Fruit fly (Drosophila melanogaster) whole organism, embryonic: ENCODE data around the gene CG15553.

Experiments used
- CG12155 ChIP-seq: fragments of 200-800 bp; sonication (Bioruptor generic); optimal IDR thresholded peaks from 3 replicates; lab custom pipeline; 2016; ENCODE audit warnings: missing biosample characterization, missing genetic modification characterization
- CG12391 ChIP-seq: fragments of 200-800 bp; sonication (Bioruptor generic); optimal IDR thresholded peaks from 3 replicates; lab custom pipeline; 2018; ENCODE audit warnings: missing biosample characterization, mild to moderate bottlenecking, missing genetic modification characterization, moderate library complexity
- CG17829 ChIP-seq: fragments of 200-800 bp; optimal IDR thresholded peaks from 2 replicates; lab custom pipeline; 2019; ENCODE audit warnings: missing biosample characterization, mild to moderate bottlenecking, missing genetic modification characterization, moderate library complexity
- CG2202 ChIP-seq: fragments of 200-800 bp; sonication (Bioruptor generic); optimal IDR thresholded peaks from 2 replicates; lab custom pipeline; 2018; ENCODE audit warnings: missing biosample characterization, mild to moderate bottlenecking, missing genetic modification characterization
- CG30403 ChIP-seq: fragments of 200-800 bp; sonication (Bioruptor generic); optimal IDR thresholded peaks from 3 replicates; lab custom pipeline; 2016; ENCODE audit warnings: missing biosample characterization, missing genetic modification characterization
- Hr3 ChIP-seq: fragments of 200-800 bp; sonication (Bioruptor generic); optimal IDR thresholded peaks from 3 replicates; lab custom pipeline; 2016; ENCODE audit warnings: missing biosample characterization, missing genetic modification characterization
- MESR4 ChIP-seq: fragments of 200-800 bp; sonication (Bioruptor generic); optimal IDR thresholded peaks from 2 replicates; lab custom pipeline; 2018; ENCODE audit warnings: missing biosample characterization, mild to moderate bottlenecking, missing genetic modification characterization, moderate library complexity
- Med ChIP-seq: fragments of 200-800 bp; sonication (Bioruptor generic); peaks from one replicate; lab custom pipeline; 2016; ENCODE audit warnings: missing biosample characterization, missing genetic modification characterization, mild to moderate bottlenecking, inconsistent platforms, moderate library complexity
- Myb ChIP-seq: fragments of 200-800 bp; sonication (Bioruptor generic); optimal IDR thresholded peaks from 2 replicates; lab custom pipeline; 2016; ENCODE audit warnings: missing biosample characterization, missing genetic modification characterization
- Optix ChIP-seq: fragments of 200-800 bp; sonication (Bioruptor generic); IDR thresholded peaks from 3 replicates; pipeline ENCODE4 v1.3.6; 2022; ENCODE audit warnings: missing biosample characterization, missing genetic modification characterization
- ci ChIP-seq: fragments of 200-800 bp; sonication (Bioruptor generic); IDR thresholded peaks from 3 replicates; pipeline ENCODE4 v1.3.6; 2022; ENCODE audit warnings: missing biosample characterization, missing genetic modification characterization
- crp ChIP-seq, 2 experiments: fragments of 200-800 bp; sonication (Bioruptor generic); optimal IDR thresholded peaks; 2 replicates in 1 of 2; 3 replicates in 1 of 2; lab custom pipeline; 2017; ENCODE audit warnings: missing biosample characterization in 2 of 2, missing genetic modification characterization in 2 of 2, mild to moderate bottlenecking in 1 of 2, moderate library complexity in 1 of 2
- inv ChIP-seq: fragments of 200-800 bp; sonication (Bioruptor generic); IDR thresholded peaks from 2 replicates; pipeline ENCODE4 v1.3.6; 2022; ENCODE audit warnings: missing biosample characterization, missing genetic modification characterization; ENCODE audit not compliant: partially characterized antibody
- otp ChIP-seq: fragments of 200-800 bp; sonication (Bioruptor generic); IDR thresholded peaks from 3 replicates; pipeline ENCODE4, ENCODE4 v1.3.6; 2022; ENCODE audit warnings: missing biosample characterization, missing genetic modification characterization
- p53 ChIP-seq: fragments of 200-800 bp; sonication (Bioruptor generic); optimal IDR thresholded peaks from 2 replicates; lab custom pipeline; 2016; ENCODE audit warnings: missing biosample characterization, missing genetic modification characterization
- pb ChIP-seq: fragments of 200-800 bp; sonication (Bioruptor generic); optimal IDR thresholded peaks from 3 replicates; lab custom pipeline; 2016; ENCODE audit warnings: missing biosample characterization, missing genetic modification characterization
- repo ChIP-seq: fragments of 200-800 bp; sonication (Bioruptor generic); optimal IDR thresholded peaks from 2 replicates; lab custom pipeline; 2016; ENCODE audit warnings: missing biosample characterization, missing genetic modification characterization
- stwl ChIP-seq: fragments of 200-800 bp; sonication (Bioruptor generic); optimal IDR thresholded peaks from 3 replicates; lab custom pipeline; 2018; ENCODE audit warnings: missing biosample characterization, mild to moderate bottlenecking, missing genetic modification characterization, moderate library complexity
- sug ChIP-seq: fragments of 200-800 bp; optimal IDR thresholded peaks from 2 replicates; lab custom pipeline; 2019; ENCODE audit warnings: missing biosample characterization, mild to moderate bottlenecking, missing genetic modification characterization, moderate library complexity
- z ChIP-seq: fragments of 200-800 bp; sonication (Bioruptor generic); IDR thresholded peaks from 3 replicates; pipeline ENCODE4 v1.3.6; 2022; ENCODE audit warnings: missing biosample characterization, missing genetic modification characterization

Gene CG15553

dm6 chr3R:31053784-31054221 is 47.2 kb downstream of the CG15553 start, which contains the start of gene Chchd3 (continued):
- TF ChIP-seq p53 (GFP tag; lab: Kevin White, UChicago) = peak; percentile 5
- peak; percentile 7 for TF ChIP-seq repo (GFP tag; lab: Kevin White, UChicago)
- no peak for TF ChIP-seq Optix (GFP tag; lab: Robert Waterston, UW)
- TF ChIP-seq z (GFP tag; lab: Robert Waterston, UW) = 0 out of 3 replicates have a peak, but pooled peaks have one; percentile 41
- TF ChIP-seq sug (tag; lab: Kevin White, UChicago) = peak; percentile 6
- peak; percentile 78 to 96 for TF ChIP-seq crp (GFP tag; optimal IDR thresholded peaks at IDR 0.05; lab: Kevin White, UChicago)
- TF ChIP-seq inv (GFP tag; lab: Robert Waterston, UW) = peak; percentile 18; the same call in 1 of the 2 replicates
- peak; percentile 87 for TF ChIP-seq stwl (tag; lab: Kevin White, UChicago)
- TF ChIP-seq CG2202 = no peak
- no peak for TF ChIP-seq pb (GFP tag; lab: Kevin White, UChicago)
- peak; percentile 49; the same call in 1 of the 3 replicates for TF ChIP-seq ci (GFP tag; lab: Robert Waterston, UW)
- no peak for TF ChIP-seq Hr3 (GFP tag; lab: Kevin White, UChicago)
- TF ChIP-seq Med (GFP tag; lab: Kevin White, UChicago) = peak; percentile 80
- TF ChIP-seq MESR4 (GFP tag; lab: Kevin White, UChicago) = peak; percentile 69
- peak; percentile 40 for TF ChIP-seq Myb (GFP tag; lab: Kevin White, UChicago)
- no peak for TF ChIP-seq otp (GFP tag; lab: Robert Waterston, UW)
- peak; percentile 10 for TF ChIP-seq CG12155 (GFP tag; lab: Kevin White, UChicago)
- peak; percentile 22 for TF ChIP-seq CG30403
- peak; percentile 24 for TF ChIP-seq CG12391 (tag; lab: Kevin White, UChicago)
- peak; percentile 5 for TF ChIP-seq CG17829 (tag; lab: Kevin White, UChicago)
